Worm (Caenorhabditis elegans): ENCODE results near the gene scl-7.

ce11 chrIV:13077694-13078093, 7.5 kb downstream of the scl-7 start:
- peak; percentile 80 for TF ChIP-seq blmp-1 (tag; optimal IDR thresholded peaks at IDR 0.05)
- no peak for TF ChIP-seq ces-1 (GFP tag; optimal IDR thresholded peaks at IDR 0.05)
- TF ChIP-seq jun-1 (tag; optimal IDR thresholded peaks at IDR 0.05) = no peak
- TF ChIP-seq nhr-76 (tag; optimal IDR thresholded peaks at IDR 0.05) = no peak
- no peak for TF ChIP-seq nhr-237 (tag; optimal IDR thresholded peaks at IDR 0.05)
- TF ChIP-seq elt-2 (tag; optimal IDR thresholded peaks at IDR 0.05) = no peak
- no peak for TF ChIP-seq efl-3 (GFP tag; optimal IDR thresholded peaks at IDR 0.05)
- TF ChIP-seq unc-30 (tag; optimal IDR thresholded peaks at IDR 0.05) = no peak
- no peak for TF ChIP-seq tbx-2 (tag; optimal IDR thresholded peaks at IDR 0.05)
- no peak for TF ChIP-seq snpc-4 (tag; optimal IDR thresholded peaks at IDR 0.05)

Measured in whole organism, L1 larva.